Worm (Caenorhabditis elegans) whole organism, mixed stage, embryonic: Measurements from ENCODE around the gene srh-182.

ENCODE experiments used
- nhr-237 ChIP-seq: fragments of 150-350 bp; optimal IDR thresholded peaks from 2 replicates; lab custom pipeline; 2014; ENCODE audit warnings: missing biosample characterization, missing genetic modification characterization
- nhr-28 ChIP-seq: fragments of 150-350 bp; optimal IDR thresholded peaks from 2 replicates; lab custom pipeline; 2014; ENCODE audit warnings: missing biosample characterization, missing genetic modification characterization
- nhr-76 ChIP-seq: sonication (generic microtip); optimal IDR thresholded peaks from 2 replicates; lab custom pipeline; 2017; ENCODE audit warnings: missing biosample characterization, missing genetic modification characterization
- snpc-4 ChIP-seq: fragments of 150-350 bp; optimal IDR thresholded peaks from 2 replicates; lab custom pipeline; 2014; ENCODE audit warnings: missing biosample characterization, missing genetic modification characterization
- tbx-8 ChIP-seq: fragments of 200-800 bp; sonication (Bioruptor generic); optimal IDR thresholded peaks from 2 replicates; lab custom pipeline; 2018; ENCODE audit warnings: mild to moderate bottlenecking, missing genetic modification characterization, moderate library complexity, missing compliant biosample characterization

DNA sequence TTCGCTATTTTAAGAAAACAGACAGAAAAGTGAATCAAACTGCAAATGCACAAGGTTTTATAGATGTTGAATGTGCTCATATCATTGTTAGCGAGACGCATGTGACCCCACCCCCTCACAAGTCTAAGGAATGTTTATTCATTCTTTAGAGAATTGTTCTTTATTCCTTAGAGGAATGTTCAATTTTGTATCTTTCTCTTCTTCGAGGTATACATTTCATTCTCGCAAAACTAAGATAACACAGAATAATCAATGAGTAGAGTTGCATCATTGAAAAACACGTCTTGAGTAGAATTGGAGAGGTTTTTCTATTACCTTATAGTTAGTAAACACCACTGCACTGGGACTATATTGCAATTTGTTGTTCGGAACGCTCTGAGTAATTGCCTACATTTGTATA is 38.4 kb downstream of the srh-182 start, which contains the start of gene ZK262.20:
- TF ChIP-seq nhr-28 (no peak), nhr-76 (no peak), snpc-4 (tag; lab: Kevin White, UChicago) (no peak), tbx-8 (GFP tag; lab: Kevin White, UChicago) (no peak), nhr-237 (tag; lab: Kevin White, UChicago) (no peak)
